Worm (Caenorhabditis elegans) whole organism, young adult: ENCODE data around the gene spe-45.

Source experiments
- B0019.2 ChIP-seq: fragments of 200-800 bp; sonication (Bioruptor generic); conservative IDR thresholded peaks from 2 replicates; pipeline ENCODE4 v1.3.6; 2022; ENCODE audit warnings: missing genetic modification reagents, missing genetic modification characterization, missing compliant biosample characterization
- B0261.1 ChIP-seq: sonication (generic microtip); optimal IDR thresholded peaks from 2 replicates; lab custom pipeline; 2016; ENCODE audit warnings: mild to moderate bottlenecking, missing genetic modification characterization, moderate library complexity, missing compliant biosample characterization
- B0336.3 ChIP-seq: fragments of 200-800 bp; sonication (Bioruptor generic); IDR thresholded peaks from 2 replicates; pipeline ENCODE4 v1.3.6; 2022; ENCODE audit warnings: missing genetic modification characterization, missing compliant biosample characterization
- F10E7.11 ChIP-seq: sonication (generic microtip); optimal IDR thresholded peaks from 2 replicates; lab custom pipeline; 2017; ENCODE audit warnings: mild to moderate bottlenecking, missing genetic modification characterization, moderate library complexity, missing compliant biosample characterization
- F33H1.4 ChIP-seq: fragments of 200-800 bp; sonication (Bioruptor generic); IDR thresholded peaks from 2 replicates; pipeline ENCODE4 v1.3.6; 2022; ENCODE audit warnings: missing genetic modification reagents, missing genetic modification characterization, missing compliant biosample characterization
- F39B2.1 ChIP-seq: fragments of 200-800 bp; sonication (Bioruptor generic); IDR thresholded peaks from 2 replicates; pipeline ENCODE4 v1.3.6; 2022; ENCODE audit warnings: missing genetic modification reagents, missing genetic modification characterization, missing compliant biosample characterization
- F52B5.7 ChIP-seq: sonication (generic microtip); optimal IDR thresholded peaks from 2 replicates; lab custom pipeline; 2016; ENCODE audit warnings: mild to moderate bottlenecking, missing genetic modification characterization, missing compliant biosample characterization
- F55B11.4 ChIP-seq: sonication (generic microtip); optimal IDR thresholded peaks from 2 replicates; lab custom pipeline; 2016; ENCODE audit warnings: missing compliant biosample characterization, missing genetic modification characterization, borderline replicate concordance; ENCODE audit not compliant: insufficient read depth
- F57A8.1 ChIP-seq: fragments of 200-800 bp; sonication (Bioruptor generic); optimal IDR thresholded peaks from 2 replicates; lab custom pipeline; 2018; ENCODE audit warnings: mild to moderate bottlenecking, missing genetic modification characterization, moderate library complexity, missing compliant biosample characterization
- Y53F4B.3 ChIP-seq: fragments of 200-800 bp; sonication (Bioruptor generic); IDR thresholded peaks from 2 replicates; pipeline ENCODE4 v1.3.6; 2022; ENCODE audit warnings: missing genetic modification reagents, missing genetic modification characterization, missing compliant biosample characterization
- Y53G8AR.9 ChIP-seq: fragments of 200-800 bp; sonication (Bioruptor generic); conservative IDR thresholded peaks from 2 replicates; pipeline ENCODE4 v1.3.6; 2022; ENCODE audit warnings: missing genetic modification reagents, missing genetic modification characterization, missing compliant biosample characterization
- Y67H2A.10 ChIP-seq: fragments of 200-800 bp; sonication (Bioruptor generic); conservative IDR thresholded peaks from 2 replicates; pipeline ENCODE4 v1.3.6; 2022; ENCODE audit warnings: missing genetic modification reagents, missing genetic modification characterization, missing compliant biosample characterization
- Y79H2A.3 ChIP-seq: fragments of 200-800 bp; sonication (Bioruptor generic); conservative IDR thresholded peaks from 2 replicates; pipeline ENCODE4 v1.3.6; 2022; ENCODE audit warnings: missing genetic modification reagents, missing genetic modification characterization, missing compliant biosample characterization
- Y95B8A.8 ChIP-seq: fragments of 200-800 bp; sonication (Bioruptor generic); IDR thresholded peaks from 2 replicates; pipeline ENCODE4 v1.3.6; 2022; ENCODE audit warnings: missing genetic modification reagents, missing genetic modification characterization, missing compliant biosample characterization
- akir-1 ChIP-seq: fragments of 200-800 bp; sonication (Bioruptor generic); optimal IDR thresholded peaks from 2 replicates; lab custom pipeline; 2018; ENCODE audit warnings: mild to moderate bottlenecking, missing genetic modification characterization, moderate library complexity, missing compliant biosample characterization
- ama-1 ChIP-seq, 3 experiments: fragments of 150-350 bp in 1 of 3; sonication (generic microtip) in 2 of 3; optimal IDR thresholded peaks; 2 replicates each; lab custom pipeline; 2014 to 2018; ENCODE audit warnings: missing biosample characterization in 2 of 3, missing genetic modification characterization in 2 of 3, missing genetic modification reagents in 2 of 3
- aptf-3 ChIP-seq: fragments of 200-800 bp; sonication (Bioruptor generic); IDR thresholded peaks from 2 replicates; pipeline ENCODE4 v1.3.6; 2022; ENCODE audit warnings: missing genetic modification characterization, missing compliant biosample characterization
- attf-6 ChIP-seq: fragments of 200-800 bp; sonication (Bioruptor generic); IDR thresholded peaks from 2 replicates; pipeline ENCODE4 v1.3.6; 2022; ENCODE audit warnings: missing genetic modification reagents, missing genetic modification characterization, missing compliant biosample characterization
- cebp-2 ChIP-seq: fragments of 200-800 bp; sonication (Bioruptor generic); IDR thresholded peaks from 2 replicates; pipeline ENCODE4 v1.3.6; 2022; ENCODE audit warnings: missing genetic modification characterization, missing compliant biosample characterization
- ceh-100 ChIP-seq: fragments of 200-800 bp; sonication (Bioruptor generic); IDR thresholded peaks from 2 replicates; pipeline ENCODE4 v1.3.6; 2022; ENCODE audit warnings: missing genetic modification reagents, missing genetic modification characterization, missing compliant biosample characterization
- ceh-40 ChIP-seq: fragments of 200-800 bp; sonication (Bioruptor generic); IDR thresholded peaks from 2 replicates; pipeline ENCODE4 v1.3.6; 2022; ENCODE audit warnings: missing genetic modification characterization, missing compliant biosample characterization
- ceh-58 ChIP-seq: fragments of 200-800 bp; sonication (Bioruptor generic); IDR thresholded peaks from 2 replicates; pipeline ENCODE4 v1.3.6; 2022; ENCODE audit warnings: missing genetic modification characterization, missing compliant biosample characterization
- dox-1 ChIP-seq: fragments of 200-800 bp; sonication (Bioruptor generic); IDR thresholded peaks from 2 replicates; pipeline ENCODE4 v1.3.6; 2022; ENCODE audit warnings: missing genetic modification reagents, missing genetic modification characterization, missing compliant biosample characterization
- egl-18 ChIP-seq: fragments of 200-800 bp; sonication (Bioruptor generic); IDR thresholded peaks from 2 replicates; pipeline ENCODE4 v1.3.6; 2022; ENCODE audit warnings: missing genetic modification reagents, missing genetic modification characterization, missing compliant biosample characterization
- egrh-3 ChIP-seq: fragments of 200-800 bp; sonication (Bioruptor generic); IDR thresholded peaks from 2 replicates; pipeline ENCODE4 v1.3.6; 2022; ENCODE audit warnings: missing genetic modification reagents, missing genetic modification characterization, missing compliant biosample characterization
- ekl-4 ChIP-seq: fragments of 200-800 bp; sonication (Bioruptor generic); IDR thresholded peaks from 2 replicates; pipeline ENCODE4 v1.3.6; 2022; ENCODE audit warnings: missing genetic modification reagents, missing genetic modification characterization, missing compliant biosample characterization
- him-1 ChIP-seq: sonication (generic microtip); optimal IDR thresholded peaks from 2 replicates; lab custom pipeline; 2016; ENCODE audit warnings: missing genotype, missing genetic modification reagents, missing genetic modification characterization, missing compliant biosample characterization
- hrde-1 ChIP-seq: sonication (generic microtip); optimal IDR thresholded peaks from 2 replicates; lab custom pipeline; 2016; ENCODE audit warnings: missing genetic modification characterization, mild to moderate bottlenecking, missing compliant biosample characterization, moderate library complexity, missing genotype, missing genetic modification reagents, borderline replicate concordance
- hsf-1 ChIP-seq: fragments of 200-800 bp; sonication (Bioruptor generic); IDR thresholded peaks from 2 replicates; pipeline ENCODE4 v1.3.6; 2022; ENCODE audit warnings: missing genetic modification reagents, missing genetic modification characterization, missing compliant biosample characterization
- lin-26 ChIP-seq: fragments of 200-800 bp; sonication (Bioruptor generic); IDR thresholded peaks from 2 replicates; pipeline ENCODE4 v1.3.6; 2022; ENCODE audit warnings: missing genetic modification reagents, missing genetic modification characterization, missing compliant biosample characterization
- lin-35 ChIP-seq, 3 experiments: fragments of 150-350 bp in 2 of 3; sonication (generic microtip) in 1 of 3; optimal IDR thresholded peaks; 2 replicates each; lab custom pipeline; 2014 to 2018; ENCODE audit warnings: missing biosample characterization in 3 of 3, missing genetic modification characterization in 3 of 3, missing genetic modification reagents in 3 of 3
- lin-54 ChIP-seq: fragments of 200-800 bp; sonication (Bioruptor generic); optimal IDR thresholded peaks from 2 replicates; lab custom pipeline; 2018; ENCODE audit warnings: mild to moderate bottlenecking, missing genetic modification characterization, missing compliant biosample characterization
- lsl-1 ChIP-seq: fragments of 200-800 bp; sonication (Bioruptor generic); optimal IDR thresholded peaks from 2 replicates; lab custom pipeline; 2018; ENCODE audit warnings: mild to moderate bottlenecking, missing genetic modification characterization, moderate library complexity, missing compliant biosample characterization
- madf-3 ChIP-seq: fragments of 200-800 bp; sonication (Bioruptor generic); IDR thresholded peaks from 2 replicates; pipeline ENCODE4 v1.3.6; 2022; ENCODE audit warnings: missing genetic modification reagents, missing genetic modification characterization, missing compliant biosample characterization
- madf-6 ChIP-seq: fragments of 200-800 bp; sonication (Bioruptor generic); IDR thresholded peaks from 2 replicates; pipeline ENCODE4 v1.3.6; 2022; ENCODE audit warnings: missing genetic modification reagents, missing genetic modification characterization, missing compliant biosample characterization
- mes-4 ChIP-seq: sonication (generic microtip); optimal IDR thresholded peaks from 2 replicates; lab custom pipeline; 2016; ENCODE audit warnings: missing genotype, missing genetic modification characterization, missing compliant biosample characterization
- mxl-1 ChIP-seq: sonication (generic microtip); optimal IDR thresholded peaks from 2 replicates; lab custom pipeline; 2016; ENCODE audit warnings: missing genetic modification characterization, missing compliant biosample characterization
- nhr-120 ChIP-seq: fragments of 200-800 bp; sonication (Bioruptor generic); IDR thresholded peaks from 2 replicates; pipeline ENCODE4 v1.3.6; 2022; ENCODE audit warnings: missing genetic modification characterization, missing compliant biosample characterization
- nhr-179 ChIP-seq: sonication (generic microtip); optimal IDR thresholded peaks from 2 replicates; lab custom pipeline; 2016; ENCODE audit warnings: mild to moderate bottlenecking, missing genetic modification characterization, missing compliant biosample characterization
- pbrm-1 ChIP-seq: fragments of 200-800 bp; sonication (Bioruptor generic); IDR thresholded peaks from 2 replicates; pipeline ENCODE4 v1.3.6; 2022; ENCODE audit warnings: missing genetic modification reagents, missing genetic modification characterization, missing compliant biosample characterization
- repo-1 ChIP-seq: sonication (generic microtip); optimal IDR thresholded peaks from 2 replicates; lab custom pipeline; 2017; ENCODE audit warnings: mild to moderate bottlenecking, missing genetic modification characterization, missing compliant biosample characterization
- snpc-3.4 ChIP-seq: sonication (generic microtip); optimal IDR thresholded peaks from 2 replicates; lab custom pipeline; 2017; ENCODE audit warnings: missing genetic modification characterization, mild to moderate bottlenecking, missing compliant biosample characterization, antibody characterized with exemption, moderate library complexity, missing genotype, missing genetic modification reagents
- snpc-4 ChIP-seq, 5 experiments: fragments of 150-350 bp in 1 of 5; sonication (generic microtip) in 4 of 5; optimal IDR thresholded peaks; 2 replicates each; lab custom pipeline; 2014 to 2018; ENCODE audit warnings: missing genetic modification characterization in 5 of 5, missing biosample characterization in 3 of 5, antibody characterized with exemption in 2 of 5, mild to moderate bottlenecking in 2 of 5, missing compliant biosample characterization in 2 of 5, missing genotype in 2 of 5, moderate library complexity in 2 of 5, missing genetic modification reagents in 1 of 5
- tbp1 ChIP-seq: fragments of 200-800 bp; sonication (Bioruptor generic); optimal IDR thresholded peaks from 2 replicates; lab custom pipeline; 2018; ENCODE audit warnings: mild to moderate bottlenecking, missing genetic modification characterization, missing compliant biosample characterization
- unc-130 ChIP-seq: sonication (generic microtip); optimal IDR thresholded peaks from 2 replicates; lab custom pipeline; 2016; ENCODE audit warnings: missing genetic modification reagents, missing genetic modification characterization, missing compliant biosample characterization
- ztf-22 ChIP-seq: fragments of 200-800 bp; sonication (Bioruptor generic); optimal IDR thresholded peaks from 2 replicates; lab custom pipeline; 2018; ENCODE audit warnings: mild to moderate bottlenecking, missing genetic modification characterization, moderate library complexity, missing compliant biosample characterization
- ztf-26 ChIP-seq: sonication (generic microtip); optimal IDR thresholded peaks from 2 replicates; lab custom pipeline; 2017; ENCODE audit warnings: missing genetic modification characterization, missing compliant biosample characterization

Gene spe-45

DNA sequence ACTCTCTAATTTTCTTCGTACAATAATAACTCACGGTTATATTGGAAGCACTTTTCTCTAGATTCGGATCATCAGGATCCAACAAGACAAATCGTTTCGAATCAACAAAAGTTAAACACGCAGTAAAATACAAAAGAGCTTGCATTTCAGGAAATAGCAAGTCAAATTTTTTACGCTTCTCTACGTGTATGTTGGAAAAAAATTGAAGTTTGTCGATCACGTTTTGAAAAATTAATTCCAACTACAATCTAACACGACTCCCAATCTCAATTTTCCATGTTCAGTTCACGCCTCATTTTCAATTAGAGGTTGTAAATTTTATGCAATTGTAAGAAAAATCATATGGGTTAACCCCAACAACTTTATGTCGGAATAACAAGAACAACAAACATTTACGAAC lies at the start of gene spe-45:
TSS of gene spe-45 (minus strand) at position 145 of the 400 bp plus-strand sequence.
- no peak for TF ChIP-seq aptf-3
- no peak for TF ChIP-seq snpc-4 (GFP tag; optimal IDR thresholded peaks at IDR 0.05; lab: Kevin White, UChicago)
- peak in 2 of 4 experiments; percentile 15 to 47 for TF ChIP-seq snpc-4 (tag; optimal IDR thresholded peaks at IDR 0.05; lab: Kevin White, UChicago)
- no peak for TF ChIP-seq egrh-3 (GFP tag; lab: Robert Waterston, UW)
- peak; percentile 24; the same call in 1 of the 2 replicates for TF ChIP-seq ceh-58 (GFP tag; lab: Robert Waterston, UW)
- no peak for TF ChIP-seq nhr-179
- peak; percentile 73 for TF ChIP-seq lin-54 (GFP tag; lab: Kevin White, UChicago)
- no peak for TF ChIP-seq F10E7.11 (tag; lab: Kevin White, UChicago)
- no peak for TF ChIP-seq repo-1
- 0 out of 2 replicates have a peak, but pooled peaks have one; percentile 37 for TF ChIP-seq Y95B8A.8 (GFP tag; lab: Robert Waterston, UW)
- no peak for TF ChIP-seq ztf-22 (GFP tag; lab: Kevin White, UChicago)
- TF ChIP-seq ama-1 (optimal IDR thresholded peaks at IDR 0.05; lab: Kevin White, UChicago): no peak
- peak in 1 of 2 experiments; percentile 74 for TF ChIP-seq ama-1 (GFP tag; optimal IDR thresholded peaks at IDR 0.05; lab: Kevin White, UChicago)
- peak; percentile 28 for TF ChIP-seq lsl-1 (GFP tag; lab: Kevin White, UChicago)
- TF ChIP-seq ekl-4 (GFP tag; lab: Robert Waterston, UW): peak; percentile 78
- peak; percentile 83 for TF ChIP-seq B0336.3 (GFP tag; lab: Robert Waterston, UW)
- no peak for TF ChIP-seq mxl-1 (tag; lab: Kevin White, UChicago)
- peak; percentile 74; the same call in 1 of the 2 replicates for TF ChIP-seq attf-6 (GFP tag; lab: Robert Waterston, UW)
- TF ChIP-seq tbp1 (GFP tag; lab: Kevin White, UChicago): peak; percentile 47
- TF ChIP-seq mes-4 (tag; lab: Kevin White, UChicago): no peak
- peak; percentile 43 for TF ChIP-seq snpc-3.4
- TF ChIP-seq ztf-26: no peak
- TF ChIP-seq F39B2.1 (GFP tag; lab: Robert Waterston, UW): 0 out of 2 replicates have a peak, but pooled peaks have one; percentile 2
- peak; percentile 41; the same call in 1 of the 2 replicates for TF ChIP-seq madf-3 (GFP tag; lab: Robert Waterston, UW)
- TF ChIP-seq F52B5.7 (tag; lab: Kevin White, UChicago): peak; percentile 21
- TF ChIP-seq akir-1 (GFP tag; lab: Kevin White, UChicago): no peak
- TF ChIP-seq hsf-1: peak; percentile 58; the same call in 1 of the 2 replicates
- TF ChIP-seq B0019.2 (GFP tag; lab: Robert Waterston, UW): no peak
- TF ChIP-seq egl-18 (GFP tag; lab: Robert Waterston, UW): no peak
- TF ChIP-seq him-1: peak; percentile 32
- TF ChIP-seq ceh-40: no peak
- TF ChIP-seq ceh-100 (GFP tag; lab: Robert Waterston, UW): peak; percentile 45; the same call in 1 of the 2 replicates
- TF ChIP-seq hrde-1 (tag; lab: Kevin White, UChicago): peak; percentile 28
- peak in 1 of 3 experiments; percentile 38 for TF ChIP-seq lin-35 (GFP tag; optimal IDR thresholded peaks at IDR 0.05; lab: Kevin White, UChicago)
- peak; percentile 73 for TF ChIP-seq madf-6 (GFP tag; lab: Robert Waterston, UW)
- TF ChIP-seq lin-26 (GFP tag; lab: Robert Waterston, UW): peak; percentile 78
- peak; percentile 16 for TF ChIP-seq unc-130 (GFP tag; lab: Kevin White, UChicago)
- TF ChIP-seq Y53F4B.3 (GFP tag; lab: Robert Waterston, UW): no peak
- no peak for TF ChIP-seq F55B11.4 (tag; lab: Kevin White, UChicago)
- no peak for TF ChIP-seq Y67H2A.10 (GFP tag; lab: Robert Waterston, UW)
- TF ChIP-seq F33H1.4 (GFP tag; lab: Robert Waterston, UW): peak; percentile 43
- TF ChIP-seq F57A8.1 (GFP tag; lab: Kevin White, UChicago): no peak
- TF ChIP-seq B0261.1: no peak
- peak; percentile 81; the same call in 1 of the 2 replicates for TF ChIP-seq cebp-2
- peak; percentile 79 for TF ChIP-seq Y53G8AR.9 (GFP tag; lab: Robert Waterston, UW)
- TF ChIP-seq dox-1 (GFP tag; lab: Robert Waterston, UW): no peak; the same call in 1 of the 2 replicates
- TF ChIP-seq nhr-120: no peak
- TF ChIP-seq Y79H2A.3 (GFP tag; lab: Robert Waterston, UW): no peak
- TF ChIP-seq pbrm-1: peak; percentile 46; the same call in 1 of the 2 replicates
